Worm (Caenorhabditis elegans): ENCODE results near the gene fbxb-107.

ce11 chrII:2752536-2752935 lies 6.0 kb upstream of the fbxb-107 start, which contains the start of gene F29A7.6:
- TF ChIP-seq T26A8.4 (GFP tag; IDR thresholded peaks at IDR 0.05) = no peak
- no peak for TF ChIP-seq ama-1 (optimal IDR thresholded peaks at IDR 0.05)
- TF ChIP-seq nhr-25 (tag; optimal IDR thresholded peaks at IDR 0.05; ENCODE audit: borderline replicate concordance, insufficient read depth) = no peak
- no peak for TF ChIP-seq egl-27 (tag; optimal IDR thresholded peaks at IDR 0.05)
- TF ChIP-seq nhr-41 (GFP tag; IDR thresholded peaks at IDR 0.05) = no peak
- TF ChIP-seq ces-1 (GFP tag; optimal IDR thresholded peaks at IDR 0.05) = no peak
- no peak for TF ChIP-seq unc-39 (tag; optimal IDR thresholded peaks at IDR 0.05)
- no peak for TF ChIP-seq ztf-11 (tag; optimal IDR thresholded peaks at IDR 0.05)
- TF ChIP-seq ZK546.5 (tag; optimal IDR thresholded peaks at IDR 0.05) = no peak
- no peak for TF ChIP-seq skn-1 (tag; optimal IDR thresholded peaks at IDR 0.05)
- 0 out of 2 replicates have a peak, but pooled peaks have one; percentile 26 for TF ChIP-seq dmd-9 (GFP tag; IDR thresholded peaks at IDR 0.05)
